Worm (Caenorhabditis elegans) whole organism, L1 larva: Measurements from ENCODE around the gene tos-1.

Experiments
- C34B4.2 ChIP-seq: sonication (generic microtip); optimal IDR thresholded peaks from 2 replicates; lab custom pipeline; 2017; ENCODE audit warnings: mild to moderate bottlenecking, missing genetic modification characterization, missing compliant biosample characterization
- F16B12.6 ChIP-seq: fragments of 150-350 bp; optimal IDR thresholded peaks from 2 replicates; lab custom pipeline; 2014; ENCODE audit warnings: missing biosample characterization, missing genetic modification characterization
- Y116A8C.19 ChIP-seq: sonication (generic microtip); optimal IDR thresholded peaks from 2 replicates; lab custom pipeline; 2016; ENCODE audit warnings: missing compliant biosample characterization, missing genetic modification characterization, borderline replicate concordance
- alr-1 ChIP-seq: fragments of 200-800 bp; sonication (Bioruptor generic); optimal IDR thresholded peaks from 2 replicates; lab custom pipeline; 2018; ENCODE audit warnings: borderline replicate concordance, mild to moderate bottlenecking, missing genetic modification characterization, missing compliant biosample characterization
- aly-2 ChIP-seq: fragments of 150-350 bp; optimal IDR thresholded peaks from 2 replicates; lab custom pipeline; 2014; ENCODE audit warnings: missing biosample characterization, missing genetic modification characterization
- ama-1 ChIP-seq: fragments of 150-350 bp; optimal IDR thresholded peaks from 2 replicates; lab custom pipeline; 2014
- blmp-1 ChIP-seq: fragments of 150-350 bp; optimal IDR thresholded peaks from 2 replicates; lab custom pipeline; 2014; ENCODE audit warnings: missing biosample characterization, missing genetic modification characterization
- ceh-63 ChIP-seq: fragments of 200-800 bp; sonication (Bioruptor generic); optimal IDR thresholded peaks from 2 replicates; lab custom pipeline; 2018; ENCODE audit warnings: mild to moderate bottlenecking, missing genetic modification characterization, missing compliant biosample characterization
- ceh-82 ChIP-seq, 3 experiments: fragments of 150-350 bp in 1 of 3; sonication (generic microtip) in 2 of 3; optimal IDR thresholded peaks; 2 replicates each; lab custom pipeline; 2014 to 2017; ENCODE audit warnings: missing biosample characterization in 3 of 3, missing genetic modification characterization in 3 of 3
- ceh-90 ChIP-seq: sonication (generic microtip); optimal IDR thresholded peaks from 2 replicates; lab custom pipeline; 2016; ENCODE audit warnings: missing genetic modification characterization, missing compliant biosample characterization
- ces-1 ChIP-seq: fragments of 150-350 bp; optimal IDR thresholded peaks from 2 replicates; lab custom pipeline; 2014; ENCODE audit warnings: missing biosample characterization, missing genetic modification reagents, missing genetic modification characterization
- dpl-1 ChIP-seq, 3 experiments: fragments of 150-350 bp in 2 of 3; sonication (generic microtip) in 1 of 3; optimal IDR thresholded peaks; 2 replicates each; lab custom pipeline; 2014 to 2017; ENCODE audit warnings: missing biosample characterization in 3 of 3, missing genetic modification characterization in 3 of 3, missing genetic modification reagents in 3 of 3
- dsc-1 ChIP-seq: sonication (generic microtip); optimal IDR thresholded peaks from 2 replicates; lab custom pipeline; 2016; ENCODE audit warnings: mild to moderate bottlenecking, missing genetic modification characterization, missing compliant biosample characterization
- efl-3 ChIP-seq: fragments of 200-800 bp; sonication (Bioruptor generic); optimal IDR thresholded peaks from 2 replicates; lab custom pipeline; 2018; ENCODE audit warnings: mild to moderate bottlenecking, missing genetic modification characterization, missing compliant biosample characterization
- elt-3 ChIP-seq, 6 experiments: fragments of 150-350 bp in 1 of 6; sonication (generic microtip); optimal IDR thresholded peaks; 2 replicates each; lab custom pipeline; 2017 to 2018; ENCODE audit warnings: missing biosample characterization in 6 of 6, missing genetic modification characterization in 6 of 6, inconsistent platforms in 1 of 6
- ets-5 ChIP-seq: fragments of 200-800 bp; sonication (Bioruptor generic); IDR thresholded peaks from 2 replicates; pipeline ENCODE4 v1.3.6; 2022; ENCODE audit warnings: missing genetic modification characterization, missing compliant biosample characterization
- fkh-10 ChIP-seq: sonication (generic microtip); optimal IDR thresholded peaks from 2 replicates; lab custom pipeline; 2017; ENCODE audit warnings: missing biosample characterization, missing genetic modification reagents, missing genetic modification characterization
- fkh-8 ChIP-seq: sonication (generic microtip); optimal IDR thresholded peaks from 2 replicates; lab custom pipeline; 2016; ENCODE audit warnings: mild to moderate bottlenecking, missing genetic modification characterization, missing compliant biosample characterization
- fos-1 ChIP-seq: fragments of 150-350 bp; optimal IDR thresholded peaks from 2 replicates; lab custom pipeline; 2014; ENCODE audit warnings: missing biosample characterization, missing genetic modification characterization
- grh-1 ChIP-seq: fragments of 200-800 bp; sonication (Bioruptor generic); IDR thresholded peaks from 2 replicates; pipeline ENCODE4 v1.3.6; 2022; ENCODE audit warnings: missing genetic modification reagents, missing genetic modification characterization, missing compliant biosample characterization
- hlh-17 ChIP-seq: fragments of 200-800 bp; sonication (Bioruptor generic); optimal IDR thresholded peaks from 2 replicates; lab custom pipeline; 2018; ENCODE audit warnings: missing genetic modification characterization, mild to moderate bottlenecking, missing compliant biosample characterization, moderate library complexity, borderline replicate concordance
- hpl-2 ChIP-seq: fragments of 150-350 bp; optimal IDR thresholded peaks from 2 replicates; lab custom pipeline; 2014; ENCODE audit warnings: missing biosample characterization, missing genetic modification reagents, missing genetic modification characterization
- isw-1 ChIP-seq: fragments of 200-800 bp; sonication (Bioruptor generic); IDR thresholded peaks from 2 replicates; pipeline ENCODE4 v1.3.6; 2022; ENCODE audit warnings: missing genetic modification characterization, missing compliant biosample characterization
- jun-1 ChIP-seq: fragments of 150-350 bp; optimal IDR thresholded peaks from 2 replicates; lab custom pipeline; 2014; ENCODE audit warnings: missing biosample characterization, missing genetic modification reagents, missing genetic modification characterization
- lin-13 ChIP-seq: fragments of 150-350 bp; optimal IDR thresholded peaks from 2 replicates; lab custom pipeline; 2014; ENCODE audit warnings: missing biosample characterization, missing genetic modification reagents, missing genetic modification characterization
- lin-14 ChIP-seq: fragments of 200-800 bp; sonication (Bioruptor generic); optimal IDR thresholded peaks from 2 replicates; lab custom pipeline; 2018; ENCODE audit warnings: mild to moderate bottlenecking, missing genetic modification characterization, moderate library complexity, missing compliant biosample characterization
- lin-35 ChIP-seq, 2 experiments: fragments of 150-350 bp; optimal IDR thresholded peaks; 2 replicates each; lab custom pipeline; 2014; ENCODE audit warnings: missing biosample characterization in 2 of 2, missing genetic modification characterization in 2 of 2, missing genetic modification reagents in 2 of 2
- lin-39 ChIP-seq: fragments of 150-350 bp; optimal IDR thresholded peaks from 2 replicates; lab custom pipeline; 2014; ENCODE audit warnings: missing biosample characterization, missing genetic modification reagents, missing genetic modification characterization
- lsy-2 ChIP-seq, 2 experiments: fragments of 150-350 bp; optimal IDR thresholded peaks; 2 replicates each; lab custom pipeline; 2014; ENCODE audit warnings: missing biosample characterization in 2 of 2, missing genetic modification characterization in 2 of 2
- mef-2 ChIP-seq: fragments of 150-350 bp; optimal IDR thresholded peaks from 2 replicates; lab custom pipeline; 2014; ENCODE audit warnings: missing biosample characterization, missing genetic modification characterization
- mep-1 ChIP-seq: fragments of 150-350 bp; optimal IDR thresholded peaks from 2 replicates; lab custom pipeline; 2014; ENCODE audit warnings: missing biosample characterization, missing genetic modification characterization
- nhr-11 ChIP-seq: fragments of 150-350 bp; optimal IDR thresholded peaks from 2 replicates; lab custom pipeline; 2014; ENCODE audit warnings: missing biosample characterization, missing genetic modification characterization
- nhr-47 ChIP-seq: sonication (generic microtip); optimal IDR thresholded peaks from 2 replicates; lab custom pipeline; 2016; ENCODE audit warnings: mild to moderate bottlenecking, missing genetic modification characterization, moderate library complexity, missing compliant biosample characterization
- nhr-77 ChIP-seq: fragments of 150-350 bp; optimal IDR thresholded peaks from 2 replicates; lab custom pipeline; 2014; ENCODE audit warnings: missing biosample characterization, missing genetic modification characterization
- nhr-85 ChIP-seq: sonication (generic microtip); peaks from one replicate; lab custom pipeline; 2016; ENCODE audit warnings: missing genetic modification characterization, inconsistent platforms, missing compliant biosample characterization
- pag-3 ChIP-seq: sonication (generic microtip); optimal IDR thresholded peaks from 2 replicates; lab custom pipeline; 2017; ENCODE audit warnings: missing genetic modification characterization, mild to moderate bottlenecking, missing compliant biosample characterization, antibody characterized with exemption, borderline replicate concordance; ENCODE audit not compliant: insufficient read depth
- pqm-1 ChIP-seq: sonication (generic microtip); optimal IDR thresholded peaks from 3 replicates; lab custom pipeline; 2017; ENCODE audit warnings: missing biosample characterization, missing genetic modification characterization
- rnt-1 ChIP-seq: sonication (generic microtip); optimal IDR thresholded peaks from 2 replicates; lab custom pipeline; 2016; ENCODE audit warnings: mild to moderate bottlenecking, missing genetic modification characterization, moderate library complexity, missing compliant biosample characterization
- skn-1 ChIP-seq: fragments of 150-350 bp; optimal IDR thresholded peaks from 2 replicates; lab custom pipeline; 2014; ENCODE audit warnings: missing biosample characterization, missing genetic modification characterization
- snpc-4 ChIP-seq: fragments of 150-350 bp; optimal IDR thresholded peaks from 2 replicates; lab custom pipeline; 2014; ENCODE audit warnings: missing biosample characterization, missing genetic modification characterization
- snu-23 ChIP-seq: sonication (generic microtip); optimal IDR thresholded peaks from 2 replicates; lab custom pipeline; 2016; ENCODE audit warnings: missing genetic modification characterization, missing compliant biosample characterization
- sptf-1 ChIP-seq: fragments of 150-350 bp; optimal IDR thresholded peaks from 2 replicates; lab custom pipeline; 2014; ENCODE audit warnings: missing biosample characterization, missing genetic modification characterization
- unc-130 ChIP-seq: fragments of 150-350 bp; optimal IDR thresholded peaks from 2 replicates; lab custom pipeline; 2017; ENCODE audit warnings: missing biosample characterization, missing genetic modification characterization, inconsistent platforms
- unc-30 ChIP-seq: sonication (generic microtip); optimal IDR thresholded peaks from 2 replicates; lab custom pipeline; 2017; ENCODE audit warnings: missing biosample characterization, missing genetic modification characterization
- unc-62 ChIP-seq: fragments of 150-350 bp; optimal IDR thresholded peaks from 2 replicates; lab custom pipeline; 2014; ENCODE audit warnings: missing biosample characterization, missing genetic modification reagents, missing genetic modification characterization
- unc-98 ChIP-seq: fragments of 200-800 bp; sonication (Bioruptor generic); IDR thresholded peaks from 2 replicates; pipeline ENCODE4 v1.3.6; 2022; ENCODE audit warnings: missing genetic modification characterization, missing compliant biosample characterization
- vab-15 ChIP-seq: sonication (generic microtip); optimal IDR thresholded peaks from 2 replicates; lab custom pipeline; 2017; ENCODE audit warnings: missing genotype, mild to moderate bottlenecking, missing genetic modification characterization, missing compliant biosample characterization
- xbp-1 ChIP-seq: sonication (generic microtip); optimal IDR thresholded peaks from 2 replicates; lab custom pipeline; 2016; ENCODE audit warnings: missing genetic modification characterization, missing compliant biosample characterization
- zip-4 ChIP-seq: fragments of 200-800 bp; sonication (Bioruptor generic); optimal IDR thresholded peaks from 2 replicates; lab custom pipeline; 2018; ENCODE audit warnings: mild to moderate bottlenecking, missing genetic modification characterization, moderate library complexity, missing compliant biosample characterization
- ztf-4 ChIP-seq: fragments of 150-350 bp; optimal IDR thresholded peaks from 2 replicates; lab custom pipeline; 2014; ENCODE audit warnings: missing biosample characterization, missing genetic modification characterization

Gene tos-1

DNA sequence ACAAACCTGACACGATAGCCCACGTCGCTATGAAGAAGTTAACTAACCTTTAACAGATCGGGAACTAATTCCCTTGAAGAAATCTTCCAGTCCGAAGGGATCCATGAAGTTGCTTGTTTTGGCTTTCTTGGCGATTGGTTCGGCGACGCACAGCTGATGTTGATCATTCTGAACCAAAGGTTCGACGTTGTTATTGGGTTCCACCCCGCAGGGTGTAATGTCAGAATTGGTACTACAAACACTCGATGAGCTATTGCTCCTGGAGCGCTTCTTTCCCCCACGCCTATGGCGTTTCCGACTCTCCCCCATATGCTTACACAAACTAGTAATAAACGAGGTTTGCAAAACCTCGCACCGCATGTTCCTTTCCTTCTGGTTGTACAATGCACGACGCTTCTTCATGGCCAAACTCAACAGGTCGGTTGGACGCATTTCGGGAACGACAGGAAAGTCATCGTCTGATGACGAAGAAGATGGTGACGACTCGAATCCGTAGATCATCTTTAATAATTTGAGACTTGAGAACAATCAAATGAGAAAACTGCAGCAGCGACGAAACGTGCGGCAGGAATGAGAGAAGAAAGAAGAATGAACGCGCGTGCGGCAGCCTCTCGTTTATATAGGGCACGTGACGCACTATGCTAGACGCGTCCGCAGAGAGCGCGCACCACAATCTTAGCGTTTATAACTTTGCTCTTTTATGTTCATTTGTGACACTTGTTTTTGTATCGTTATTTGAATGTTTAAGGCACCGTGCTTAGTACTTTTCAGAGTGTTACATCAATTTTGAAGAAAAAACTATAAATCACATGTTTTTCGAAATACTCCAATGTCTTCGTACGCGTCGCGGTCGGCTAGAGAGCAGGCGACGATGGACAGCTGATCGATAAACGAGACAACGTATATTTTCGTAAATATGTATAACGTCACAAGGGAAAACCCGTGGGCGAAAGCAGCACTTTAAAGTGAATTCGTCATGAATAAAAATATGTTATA, at the start of gene tos-1:
TSS of gene tos-1 (minus strand) at position 575 of the 996 bp plus-strand sequence.
- TF ChIP-seq fos-1 (tag; lab: Kevin White, UChicago) (peak; percentile 90), ces-1 (GFP tag; lab: Kevin White, UChicago) (no peak), C34B4.2 (peak; percentile 90), ceh-82 (tag; optimal IDR thresholded peaks at IDR 0.05; lab: Kevin White, UChicago) (peak; percentile 73 to 95 (median 94)), xbp-1 (peak; percentile 99), ets-5 (0 out of 2 replicates have a peak, but pooled peaks have one; percentile 69), lin-14 (peak; percentile 100), snpc-4 (peak; percentile 73), efl-3 (GFP tag; lab: Kevin White, UChicago) (peak; percentile 70), zip-4 (GFP tag; lab: Kevin White, UChicago) (peak; percentile 98), vab-15 (tag; lab: Kevin White, UChicago) (peak; percentile 97), ama-1 (lab: Kevin White, UChicago) (peak; percentile 99), ceh-63 (GFP tag; lab: Kevin White, UChicago) (peak; percentile 48), lin-35 (GFP tag; optimal IDR thresholded peaks at IDR 0.05; lab: Kevin White, UChicago) (peak; percentile 87 to 93), lin-39 (tag; lab: Kevin White, UChicago) (peak; percentile 86), mep-1 (peak; percentile 94), elt-3 (tag; optimal IDR thresholded peaks at IDR 0.05; lab: Kevin White, UChicago) (peak in 5 of 6 experiments; percentile 81 to 98 (median 90)), nhr-47 (tag; lab: Kevin White, UChicago) (peak; percentile 100), nhr-77 (peak; percentile 98), jun-1 (tag; lab: Kevin White, UChicago) (peak; percentile 99), unc-62 (GFP tag; lab: Kevin White, UChicago) (peak; percentile 90), nhr-85 (tag; lab: Kevin White, UChicago) (peak; percentile 100), unc-98 (GFP tag; lab: Robert Waterston, UW) (peak; percentile 97), unc-30 (tag; lab: Kevin White, UChicago) (no peak), skn-1 (tag; lab: Kevin White, UChicago) (peak; percentile 69), unc-130 (tag; lab: Kevin White, UChicago) (peak; percentile 69), nhr-11 (tag; lab: Kevin White, UChicago) (peak; percentile 97), aly-2 (tag; lab: Kevin White, UChicago) (peak; percentile 86), hpl-2 (GFP tag; lab: Kevin White, UChicago) (peak; percentile 95), alr-1 (tag; lab: Kevin White, UChicago) (no peak), sptf-1 (no peak), Y116A8C.19 (peak; percentile 44), ztf-4 (tag; lab: Kevin White, UChicago) (peak; percentile 95), dpl-1 (GFP tag; optimal IDR thresholded peaks at IDR 0.05; lab: Kevin White, UChicago) (peak; percentile 78 to 85 (median 80)), fkh-8 (tag; lab: Kevin White, UChicago) (peak; percentile 100), snu-23 (GFP tag; lab: Kevin White, UChicago) (peak; percentile 100), pag-3 (tag; lab: Kevin White, UChicago) (peak; percentile 7), blmp-1 (tag; lab: Kevin White, UChicago) (peak; percentile 72), pqm-1 (tag; lab: Kevin White, UChicago) (no peak), dsc-1 (tag; lab: Kevin White, UChicago) (peak; percentile 100), mef-2 (tag; lab: Kevin White, UChicago) (peak; percentile 14), lsy-2 (tag; optimal IDR thresholded peaks at IDR 0.05; lab: Kevin White, UChicago) (peak; percentile 89 to 96), grh-1 (GFP tag; lab: Robert Waterston, UW) (peak; percentile 99), isw-1 (GFP tag; lab: Robert Waterston, UW) (peak; percentile 99), ceh-90 (peak; percentile 35), F16B12.6 (tag; lab: Kevin White, UChicago) (no peak), hlh-17 (GFP tag; lab: Kevin White, UChicago) (no peak), fkh-10 (GFP tag; lab: Kevin White, UChicago) (peak; percentile 98), rnt-1 (tag; lab: Kevin White, UChicago) (peak; percentile 82), lin-13 (GFP tag; lab: Kevin White, UChicago) (peak; percentile 85)
